Worm (Caenorhabditis elegans) whole organism, midembryonic: ENCODE measurements around the gene elo-1.

Source experiments
- T22C8.4 ChIP-seq: fragments of 200-800 bp; sonication (Bioruptor generic); IDR thresholded peaks from 2 replicates; pipeline ENCODE4 v1.3.6; 2022; ENCODE audit warnings: missing genetic modification characterization, missing compliant biosample characterization
- cog-1 ChIP-seq: sonication (generic microtip); optimal IDR thresholded peaks from 2 replicates; lab custom pipeline; 2016; ENCODE audit warnings: missing genetic modification characterization, missing compliant biosample characterization
- flt-1 ChIP-seq: fragments of 200-800 bp; sonication (Bioruptor generic); IDR thresholded peaks from 2 replicates; pipeline ENCODE4 v1.3.6; 2022; ENCODE audit warnings: missing genetic modification characterization, missing compliant biosample characterization
- klf-2 ChIP-seq: fragments of 200-800 bp; sonication (Bioruptor generic); conservative IDR thresholded peaks from 2 replicates; pipeline ENCODE4 v1.3.6; 2022; ENCODE audit warnings: missing genetic modification reagents, missing genetic modification characterization, missing compliant biosample characterization
- med-1 ChIP-seq: sonication (generic microtip); optimal IDR thresholded peaks from 2 replicates; lab custom pipeline; 2017; ENCODE audit warnings: missing genetic modification characterization, mild to moderate bottlenecking, missing compliant biosample characterization, antibody characterized with exemption, missing genetic modification reagents; ENCODE audit not compliant: insufficient read depth
- ref-1 ChIP-seq: fragments of 200-800 bp; sonication (Bioruptor generic); conservative IDR thresholded peaks from 2 replicates; pipeline ENCODE4 v1.3.6; 2022; ENCODE audit warnings: missing genetic modification reagents, missing genetic modification characterization, missing compliant biosample characterization
- tab-1 ChIP-seq: fragments of 200-800 bp; sonication (Bioruptor generic); IDR thresholded peaks from 2 replicates; pipeline ENCODE4 v1.3.6; 2022; ENCODE audit warnings: missing genetic modification characterization, missing compliant biosample characterization
- ztf-23 ChIP-seq: fragments of 200-800 bp; sonication (Bioruptor generic); IDR thresholded peaks from 2 replicates; pipeline ENCODE4 v1.3.6; 2022; ENCODE audit warnings: missing genetic modification reagents, missing genetic modification characterization, missing compliant biosample characterization
- ztf-29 ChIP-seq: fragments of 200-800 bp; sonication (Bioruptor generic); IDR thresholded peaks from 2 replicates; pipeline ENCODE4 v1.3.6; 2022; ENCODE audit warnings: missing genetic modification reagents, missing genetic modification characterization, missing compliant biosample characterization

elo-1 gene

DNA sequence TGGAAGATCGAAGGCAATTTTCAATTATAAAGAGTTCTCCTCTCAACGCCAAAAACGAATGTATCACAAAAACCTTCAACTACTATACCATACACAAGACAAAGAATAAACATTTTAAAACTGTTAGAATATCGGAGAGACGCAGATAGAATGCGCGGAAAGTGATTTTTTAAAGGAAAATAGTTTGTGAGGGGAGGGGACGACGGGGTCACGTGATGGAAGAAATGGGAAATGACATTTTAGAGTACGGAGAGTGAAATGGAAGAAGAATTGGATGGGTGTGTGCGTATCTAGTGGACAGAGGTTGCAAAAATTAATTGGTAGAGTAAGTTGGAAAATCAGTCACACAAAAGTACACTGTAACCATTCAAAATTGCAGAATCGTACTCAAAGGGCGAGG is 8.2 kb downstream of the elo-1 start:
- no peak for TF ChIP-seq ztf-23 (GFP tag; lab: Robert Waterston, UW)
- TF ChIP-seq flt-1 (GFP tag; lab: Robert Waterston, UW): no peak
- TF ChIP-seq tab-1 (GFP tag; lab: Robert Waterston, UW): no peak
- no peak for TF ChIP-seq ztf-29 (GFP tag; lab: Robert Waterston, UW)
- no peak for TF ChIP-seq med-1
- no peak for TF ChIP-seq cog-1 (tag; lab: Kevin White, UChicago)
- TF ChIP-seq ref-1 (GFP tag; lab: Robert Waterston, UW): no peak
- no peak for TF ChIP-seq T22C8.4 (GFP tag; lab: Robert Waterston, UW)
- TF ChIP-seq klf-2 (GFP tag; lab: Robert Waterston, UW): no peak

DNA sequence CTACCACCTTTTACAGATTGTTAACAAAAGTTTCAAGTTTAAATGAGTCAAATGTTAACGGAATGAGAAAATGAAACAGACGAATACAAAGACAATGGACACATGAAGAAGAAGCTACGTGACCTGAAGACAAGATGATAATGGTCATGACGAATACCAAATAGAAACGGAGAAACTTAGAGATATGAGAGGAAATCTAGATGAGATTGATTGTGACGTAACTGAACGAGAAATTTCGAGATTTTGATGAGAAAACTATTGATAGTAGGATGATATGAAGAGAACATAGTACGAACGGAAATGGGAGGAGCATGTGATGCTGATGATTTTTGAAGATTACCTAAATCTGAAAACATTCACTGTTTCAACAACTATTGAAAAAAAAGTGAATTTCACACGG is 8.9 kb downstream of the elo-1 start:
- TF ChIP-seq ztf-23 (GFP tag; lab: Robert Waterston, UW) (no peak), T22C8.4 (GFP tag; lab: Robert Waterston, UW) (no peak), cog-1 (tag; lab: Kevin White, UChicago) (no peak), klf-2 (GFP tag; lab: Robert Waterston, UW) (no peak), tab-1 (GFP tag; lab: Robert Waterston, UW) (no peak), med-1 (no peak), flt-1 (GFP tag; lab: Robert Waterston, UW) (no peak)

DNA sequence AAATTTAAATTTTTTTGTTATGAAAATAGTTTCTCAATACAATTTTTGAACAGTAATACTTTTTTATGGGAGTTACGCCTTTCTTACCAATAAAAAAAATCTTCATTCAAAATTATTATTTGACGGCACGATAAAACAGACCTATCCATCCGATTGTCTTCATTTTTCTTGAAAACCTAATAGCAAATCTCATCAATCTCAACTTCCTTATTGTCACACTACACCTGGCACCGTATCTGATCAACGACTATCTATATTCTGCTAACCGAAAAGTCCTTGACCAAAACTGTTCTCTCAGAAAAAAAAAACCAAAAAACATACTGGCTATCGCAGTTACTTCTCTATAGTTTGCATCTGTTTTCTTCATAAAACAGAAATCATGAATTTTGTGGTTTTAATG is 10.0 kb downstream of the elo-1 start:
- TF ChIP-seq T22C8.4 (GFP tag; lab: Robert Waterston, UW) (no peak), ref-1 (GFP tag; lab: Robert Waterston, UW) (no peak)

ce11 chrIV:9537500-9537899 is 11.3 kb downstream of the elo-1 start:
- TF ChIP-seq tab-1 (GFP tag; lab: Robert Waterston, UW) (no peak), ztf-23 (GFP tag; lab: Robert Waterston, UW) (no peak), klf-2 (GFP tag; lab: Robert Waterston, UW) (no peak), T22C8.4 (GFP tag; lab: Robert Waterston, UW) (no peak), ref-1 (GFP tag; lab: Robert Waterston, UW) (no peak), med-1 (no peak), cog-1 (tag; lab: Kevin White, UChicago) (no peak), ztf-29 (GFP tag; lab: Robert Waterston, UW) (no peak), flt-1 (GFP tag; lab: Robert Waterston, UW) (no peak)

DNA sequence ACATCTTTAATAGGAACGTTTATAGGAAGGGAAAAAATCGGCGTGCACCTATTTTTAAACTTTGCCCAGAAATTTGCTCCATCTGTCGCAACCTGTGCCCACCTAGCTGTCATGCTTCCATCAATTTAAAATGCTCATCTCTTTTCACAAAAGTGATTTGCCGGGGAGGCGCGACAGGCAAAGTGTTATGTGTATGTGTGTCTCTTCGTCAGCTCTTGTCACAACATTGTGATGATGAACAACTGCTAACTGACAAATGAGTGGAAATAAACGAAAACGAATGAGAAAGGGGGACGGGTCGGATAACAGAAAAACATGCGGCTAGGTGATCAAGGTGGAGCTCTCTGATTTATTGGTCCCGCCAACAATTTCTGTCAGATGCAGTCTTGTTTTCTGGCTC is 12.0 kb downstream of the elo-1 start:
- TF ChIP-seq flt-1 (GFP tag; lab: Robert Waterston, UW) (no peak), med-1 (no peak), T22C8.4 (GFP tag; lab: Robert Waterston, UW) (no peak), ztf-29 (GFP tag; lab: Robert Waterston, UW) (no peak), cog-1 (tag; lab: Kevin White, UChicago) (no peak), klf-2 (GFP tag; lab: Robert Waterston, UW) (no peak), tab-1 (GFP tag; lab: Robert Waterston, UW) (no peak), ref-1 (GFP tag; lab: Robert Waterston, UW) (no peak), ztf-23 (GFP tag; lab: Robert Waterston, UW) (no peak)

DNA sequence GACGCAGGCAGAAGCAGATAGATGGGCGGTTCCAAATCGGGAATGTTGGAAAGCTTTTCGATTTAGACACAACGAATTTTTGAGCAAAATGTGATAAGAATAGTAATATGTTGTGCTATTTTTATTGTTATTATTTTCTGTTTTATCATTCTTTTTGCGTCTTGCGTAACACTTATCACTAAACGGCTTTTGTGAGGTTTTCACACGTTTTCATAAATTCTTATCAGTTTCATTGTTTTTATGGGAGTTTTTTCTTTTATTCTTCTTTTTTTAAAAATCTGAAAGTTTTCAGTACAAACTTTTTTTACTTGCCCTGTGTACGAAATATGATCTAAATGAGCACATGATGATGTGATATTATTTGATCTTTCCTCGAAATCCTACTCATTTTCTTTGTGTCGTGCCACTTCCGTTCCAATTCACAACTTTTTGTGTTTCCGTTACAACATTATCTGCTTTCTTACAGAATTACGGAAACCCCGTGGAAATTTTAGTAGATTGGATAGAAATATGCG is 14.2 kb downstream of the elo-1 start, which contains the start of gene fbl-1:
TSS of gene fbl-1 (plus strand) at position 465 of the 515 bp plus-strand sequence.
- TF ChIP-seq ztf-23 (GFP tag; lab: Robert Waterston, UW) (no peak), klf-2 (GFP tag; lab: Robert Waterston, UW) (no peak), T22C8.4 (GFP tag; lab: Robert Waterston, UW) (no peak), tab-1 (GFP tag; lab: Robert Waterston, UW) (no peak), ztf-29 (GFP tag; lab: Robert Waterston, UW) (no peak), cog-1 (tag; lab: Kevin White, UChicago) (no peak), ref-1 (GFP tag; lab: Robert Waterston, UW) (no peak), flt-1 (GFP tag; lab: Robert Waterston, UW) (no peak), med-1 (no peak)

- no peak for TF ChIP-seq ztf-29 (GFP tag; lab: Robert Waterston, UW)
- no peak for TF ChIP-seq T22C8.4 (GFP tag; lab: Robert Waterston, UW)
- TF ChIP-seq klf-2 (GFP tag; lab: Robert Waterston, UW): no peak
- TF ChIP-seq ref-1 (GFP tag; lab: Robert Waterston, UW): no peak
- TF ChIP-seq cog-1 (tag; lab: Kevin White, UChicago): no peak
- no peak for TF ChIP-seq ztf-23 (GFP tag; lab: Robert Waterston, UW)
- no peak for TF ChIP-seq flt-1 (GFP tag; lab: Robert Waterston, UW)
- TF ChIP-seq med-1: no peak
- TF ChIP-seq tab-1 (GFP tag; lab: Robert Waterston, UW): no peak
Measured at ce11 chrIV:9545986-9546385, 19.8 kb downstream of the elo-1 start, which contains the start of gene T05A1.5. TSS of gene T05A1.5 (plus strand) at chrIV:9546286.

DNA sequence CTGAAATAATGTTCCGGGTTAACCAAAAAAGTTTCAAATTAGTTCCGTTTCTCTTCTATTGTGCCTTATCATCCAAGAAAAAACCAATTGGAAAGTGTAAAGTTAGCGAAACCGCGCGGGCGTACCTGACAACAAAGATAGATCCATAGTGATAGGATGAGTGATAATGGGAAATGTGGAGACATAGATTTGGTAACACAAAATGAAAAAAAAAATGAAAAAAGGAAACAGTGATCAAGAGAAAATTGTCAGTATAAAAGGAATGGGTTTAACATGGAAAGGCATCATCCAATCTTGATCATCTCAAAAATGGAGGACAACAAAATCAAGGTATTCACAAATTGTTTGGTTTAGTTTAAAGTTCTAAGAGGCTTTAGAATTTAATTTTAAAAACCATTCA is 36.9 kb downstream of the elo-1 start, which contains the start of gene col-122:
TSS of gene col-122 (plus strand) at position 301 of the 400 bp plus-strand sequence.
- TF ChIP-seq ztf-29 (GFP tag; lab: Robert Waterston, UW) (no peak), ref-1 (GFP tag; lab: Robert Waterston, UW) (no peak), flt-1 (GFP tag; lab: Robert Waterston, UW) (no peak), T22C8.4 (GFP tag; lab: Robert Waterston, UW) (no peak), ztf-23 (GFP tag; lab: Robert Waterston, UW) (no peak), tab-1 (GFP tag; lab: Robert Waterston, UW) (no peak), klf-2 (GFP tag; lab: Robert Waterston, UW) (no peak), cog-1 (tag; lab: Kevin White, UChicago) (no peak), med-1 (no peak)

DNA sequence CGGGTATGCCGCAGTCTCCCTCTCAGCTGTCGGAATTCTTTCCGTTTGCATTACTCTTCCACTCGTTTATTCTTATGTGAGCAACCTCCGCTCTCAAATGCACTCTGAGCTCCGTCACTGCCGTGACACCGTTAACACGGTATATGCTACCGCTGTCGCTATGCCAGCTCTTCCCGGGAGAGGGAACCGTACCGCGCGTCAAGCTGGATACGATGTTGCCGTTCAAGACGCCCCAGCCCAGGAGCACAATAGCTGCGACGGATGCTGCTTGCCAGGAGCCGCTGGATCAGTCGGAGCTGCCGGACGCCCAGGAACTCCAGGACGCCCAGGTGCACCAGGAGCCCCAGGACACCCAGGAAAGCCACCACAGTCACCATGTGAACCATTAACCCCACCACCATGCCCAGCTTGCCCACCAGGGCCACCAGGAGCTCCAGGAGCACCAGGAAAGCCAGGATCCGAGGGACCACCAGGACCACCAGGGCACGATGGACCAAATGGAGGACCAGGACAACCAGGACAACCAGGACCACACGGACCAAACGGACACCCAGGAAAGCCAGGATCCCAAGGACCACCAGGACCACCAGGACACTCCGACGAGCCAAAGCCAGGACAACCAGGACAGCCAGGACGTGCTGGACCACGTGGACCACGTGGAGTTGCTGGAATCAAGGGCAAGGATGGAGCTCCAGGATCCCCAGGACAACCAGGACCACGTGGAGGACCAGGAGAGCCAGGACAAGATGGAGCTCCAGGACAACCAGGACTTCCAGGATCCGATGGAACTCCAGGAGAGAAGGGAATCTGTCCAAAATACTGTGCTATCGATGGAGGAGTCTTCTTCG is 37.6 kb downstream of the elo-1 start:
- TF ChIP-seq T22C8.4 (GFP tag; lab: Robert Waterston, UW) (no peak), flt-1 (GFP tag; lab: Robert Waterston, UW) (no peak)
